Worm (Caenorhabditis elegans): ENCODE measurements around the gene npr-17.

npr-17 gene

ce11 chrIII:7996353-7996752 lies at the start of gene npr-17:
Gene npr-17 (minus strand): TSS chrIII:7996453.
- TF ChIP-seq hmbx-1 (tag; optimal IDR thresholded peaks at IDR 0.05) (no peak), tra-4 (tag; optimal IDR thresholded peaks at IDR 0.05) (no peak), ceh-36 (tag; optimal IDR thresholded peaks at IDR 0.05) (no peak), flt-1 (GFP tag; IDR thresholded peaks at IDR 0.05) (no peak), ceh-13 (GFP tag; optimal IDR thresholded peaks at IDR 0.05) (no peak), hmg-4 (GFP tag; optimal IDR thresholded peaks at IDR 0.05) (no peak), scrt-1 (GFP tag; IDR thresholded peaks at IDR 0.05) (no peak), aly-1 (tag; optimal IDR thresholded peaks at IDR 0.05) (no peak), sea-1 (GFP tag; conservative IDR thresholded peaks at IDR 0.05) (no peak), ets-7 (tag; optimal IDR thresholded peaks at IDR 0.05) (no peak), tbx-11 (GFP tag; IDR thresholded peaks at IDR 0.05) (no peak)

- TF ChIP-seq tra-4 (tag; optimal IDR thresholded peaks at IDR 0.05) (no peak), hmg-4 (GFP tag; optimal IDR thresholded peaks at IDR 0.05) (no peak), pes-1 (GFP tag; IDR thresholded peaks at IDR 0.05) (no peak), tbx-37 (GFP tag; conservative IDR thresholded peaks at IDR 0.05) (no peak), flt-1 (GFP tag; IDR thresholded peaks at IDR 0.05) (no peak), ets-7 (tag; optimal IDR thresholded peaks at IDR 0.05) (no peak), ceh-13 (GFP tag; optimal IDR thresholded peaks at IDR 0.05) (no peak), hnd-1 (tag; optimal IDR thresholded peaks at IDR 0.05) (no peak), ceh-36 (tag; optimal IDR thresholded peaks at IDR 0.05) (no peak), tbx-11 (GFP tag; IDR thresholded peaks at IDR 0.05) (no peak)
Observed at ce11 chrIII:8045734-8046133, 49.5 kb upstream of the npr-17 start, which contains the start of gene K12H4.3. Gene K12H4.3 (plus strand): TSS chrIII:8046034.

ce11 chrIII:8044717-8045116 lies 48.5 kb upstream of the npr-17 start, which contains the start of gene spcs-3:
Gene spcs-3 (plus strand): TSS chrIII:8045017.
- TF ChIP-seq hmbx-1 (tag; optimal IDR thresholded peaks at IDR 0.05) = no peak
- TF ChIP-seq tbx-37 (GFP tag; conservative IDR thresholded peaks at IDR 0.05) = no peak
- TF ChIP-seq pes-1 (GFP tag; IDR thresholded peaks at IDR 0.05) = no peak
- TF ChIP-seq F13C5.2 (tag; optimal IDR thresholded peaks at IDR 0.05) = no peak
- no peak for TF ChIP-seq hnd-1 (tag; optimal IDR thresholded peaks at IDR 0.05)
- no peak for TF ChIP-seq sea-1 (GFP tag; conservative IDR thresholded peaks at IDR 0.05)
- no peak for TF ChIP-seq tbx-11 (GFP tag; IDR thresholded peaks at IDR 0.05)
- TF ChIP-seq flt-1 (GFP tag; IDR thresholded peaks at IDR 0.05) = no peak
- no peak for TF ChIP-seq scrt-1 (GFP tag; IDR thresholded peaks at IDR 0.05)
- TF ChIP-seq ceh-36 (tag; optimal IDR thresholded peaks at IDR 0.05) = no peak
- no peak for TF ChIP-seq hmg-4 (GFP tag; optimal IDR thresholded peaks at IDR 0.05)
- no peak for TF ChIP-seq B0310.2 (tag; optimal IDR thresholded peaks at IDR 0.05)
- TF ChIP-seq tra-4 (tag; optimal IDR thresholded peaks at IDR 0.05) = no peak
- TF ChIP-seq aly-1 (tag; optimal IDR thresholded peaks at IDR 0.05) = no peak
- no peak for TF ChIP-seq ets-7 (tag; optimal IDR thresholded peaks at IDR 0.05)
- no peak for TF ChIP-seq ceh-13 (GFP tag; optimal IDR thresholded peaks at IDR 0.05)
- no peak for TF ChIP-seq ama-1 (optimal IDR thresholded peaks at IDR 0.05)

DNA sequence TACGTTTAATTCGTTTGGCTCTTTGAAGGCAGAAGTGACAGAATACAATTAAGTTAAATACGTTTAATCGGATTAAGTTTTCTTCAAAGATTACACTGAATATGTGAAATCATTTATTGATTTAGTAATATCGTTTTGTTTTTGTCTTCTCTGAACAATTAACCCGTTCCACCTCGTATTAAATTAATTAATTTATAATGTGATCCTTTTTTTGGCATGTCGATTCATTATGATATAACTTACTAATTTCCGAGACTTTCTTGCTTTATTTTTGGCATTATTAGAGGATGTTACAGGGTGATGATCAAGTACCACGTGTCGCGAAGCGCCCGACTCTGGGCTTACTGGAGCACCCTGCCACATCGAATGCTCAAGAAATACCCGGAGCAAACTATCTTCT lies 47.9 kb upstream of the npr-17 start, which contains the start of gene K12H4.5:
Gene K12H4.5 (plus strand): TSS at position 301 of the 400 bp plus-strand sequence.
- no peak for TF ChIP-seq ceh-13 (GFP tag; optimal IDR thresholded peaks at IDR 0.05)
- TF ChIP-seq tbx-37 (GFP tag; conservative IDR thresholded peaks at IDR 0.05) = no peak
- TF ChIP-seq tra-4 (tag; optimal IDR thresholded peaks at IDR 0.05) = no peak
- no peak for TF ChIP-seq pes-1 (GFP tag; IDR thresholded peaks at IDR 0.05)
- no peak for TF ChIP-seq hmg-4 (GFP tag; optimal IDR thresholded peaks at IDR 0.05)

DNA sequence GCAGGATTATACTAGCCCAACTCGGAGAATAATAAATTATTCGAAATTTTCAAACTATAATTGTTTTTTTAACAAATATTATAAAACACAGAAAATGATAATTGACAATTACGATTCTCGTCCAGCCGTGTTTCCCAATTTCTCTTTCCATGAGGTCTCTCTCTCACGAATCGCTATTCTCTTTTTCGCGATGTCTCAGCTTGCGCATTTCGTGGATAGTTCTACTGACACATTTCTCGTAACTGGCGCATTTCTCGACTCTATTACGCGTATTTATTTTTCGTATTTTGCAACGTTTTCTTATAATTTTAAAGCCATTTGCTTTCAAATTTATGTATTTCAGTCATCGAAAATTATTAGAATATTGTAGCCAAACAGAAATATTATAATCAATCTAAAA lies 47.5 kb upstream of the npr-17 start:
- TF ChIP-seq sea-1 (GFP tag; conservative IDR thresholded peaks at IDR 0.05) (peak; percentile 100), hnd-1 (tag; optimal IDR thresholded peaks at IDR 0.05) (peak; percentile 98), hmbx-1 (tag; optimal IDR thresholded peaks at IDR 0.05) (peak; percentile 95), pes-1 (GFP tag; IDR thresholded peaks at IDR 0.05) (peak; percentile 99), hmg-4 (GFP tag; optimal IDR thresholded peaks at IDR 0.05) (peak; percentile 100), tbx-37 (GFP tag; conservative IDR thresholded peaks at IDR 0.05) (peak; percentile 100), ceh-36 (tag; optimal IDR thresholded peaks at IDR 0.05) (peak; percentile 97), B0310.2 (tag; optimal IDR thresholded peaks at IDR 0.05) (peak; percentile 100), flt-1 (GFP tag; IDR thresholded peaks at IDR 0.05) (peak; percentile 98), ets-7 (tag; optimal IDR thresholded peaks at IDR 0.05) (peak; percentile 99), aly-1 (tag; optimal IDR thresholded peaks at IDR 0.05) (peak; percentile 96), ama-1 (optimal IDR thresholded peaks at IDR 0.05) (no peak), tbx-11 (GFP tag; IDR thresholded peaks at IDR 0.05) (peak; percentile 100), tra-4 (tag; optimal IDR thresholded peaks at IDR 0.05) (peak; percentile 99), F13C5.2 (tag; optimal IDR thresholded peaks at IDR 0.05) (peak; percentile 100), ceh-13 (GFP tag; optimal IDR thresholded peaks at IDR 0.05) (peak; percentile 100), scrt-1 (GFP tag; IDR thresholded peaks at IDR 0.05) (peak; percentile 100)

DNA sequence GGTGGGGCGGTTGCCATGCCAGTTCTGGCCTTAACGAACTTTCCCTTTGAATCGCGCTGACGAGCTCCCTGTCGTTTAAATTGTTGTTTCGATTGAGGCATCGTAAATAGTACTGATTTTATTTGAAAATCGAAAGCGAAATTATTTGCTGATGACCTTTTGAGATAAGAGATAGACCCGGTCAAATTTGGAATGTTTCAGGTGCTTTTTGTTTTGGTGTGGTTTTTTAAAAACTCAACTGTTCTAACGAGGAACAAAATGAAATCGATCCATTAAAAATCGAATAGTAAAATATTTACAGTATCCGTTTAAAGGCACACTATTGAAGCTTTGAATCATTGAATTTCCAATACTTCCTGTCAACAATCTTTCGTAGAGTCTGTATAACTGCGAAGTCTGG lies 46.5 kb upstream of the npr-17 start, which contains the start of gene K12H4.6:
Gene K12H4.6 (minus strand): TSS at position 101 of the 400 bp plus-strand sequence.
- TF ChIP-seq pes-1 (GFP tag; IDR thresholded peaks at IDR 0.05) (no peak), scrt-1 (GFP tag; IDR thresholded peaks at IDR 0.05) (no peak), tra-4 (tag; optimal IDR thresholded peaks at IDR 0.05) (no peak), hmg-4 (GFP tag; optimal IDR thresholded peaks at IDR 0.05) (no peak), tbx-37 (GFP tag; conservative IDR thresholded peaks at IDR 0.05) (no peak), sea-1 (GFP tag; conservative IDR thresholded peaks at IDR 0.05) (no peak), F13C5.2 (tag; optimal IDR thresholded peaks at IDR 0.05) (no peak), ama-1 (optimal IDR thresholded peaks at IDR 0.05) (no peak), hmbx-1 (tag; optimal IDR thresholded peaks at IDR 0.05) (no peak), aly-1 (tag; optimal IDR thresholded peaks at IDR 0.05) (no peak), ets-7 (tag; optimal IDR thresholded peaks at IDR 0.05) (no peak), ceh-13 (GFP tag; optimal IDR thresholded peaks at IDR 0.05) (no peak), hnd-1 (tag; optimal IDR thresholded peaks at IDR 0.05) (no peak), ceh-36 (tag; optimal IDR thresholded peaks at IDR 0.05) (no peak), B0310.2 (tag; optimal IDR thresholded peaks at IDR 0.05) (no peak)

DNA sequence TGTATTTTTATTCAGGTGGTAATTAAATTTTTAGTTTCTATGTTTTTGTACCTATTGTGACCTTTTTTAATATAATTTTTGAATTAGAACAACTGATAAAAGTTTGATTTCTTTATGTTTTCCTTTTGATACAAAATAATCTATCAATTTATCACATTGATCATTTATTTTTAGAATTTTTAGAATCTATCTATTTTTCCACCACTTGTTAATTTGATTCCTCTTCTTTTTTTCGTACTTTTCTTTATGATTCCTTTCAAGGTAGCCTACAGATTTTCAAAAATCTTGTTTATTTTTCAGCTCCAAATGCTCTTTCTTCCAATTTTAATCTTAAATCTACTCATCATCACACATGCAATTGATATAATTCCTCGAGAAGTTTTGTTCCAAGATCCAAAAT lies 41.7 kb upstream of the npr-17 start, which contains the start of gene dpf-6:
Gene dpf-6 (plus strand): TSS at position 301 of the 400 bp plus-strand sequence.
- TF ChIP-seq ama-1 (optimal IDR thresholded peaks at IDR 0.05) (no peak), hnd-1 (tag; optimal IDR thresholded peaks at IDR 0.05) (no peak), F13C5.2 (tag; optimal IDR thresholded peaks at IDR 0.05) (no peak), scrt-1 (GFP tag; IDR thresholded peaks at IDR 0.05) (no peak)

Measured in whole organism, early embryonic.